Fruit fly (Drosophila melanogaster): ENCODE measurements around the gene cutlet.

DNA sequence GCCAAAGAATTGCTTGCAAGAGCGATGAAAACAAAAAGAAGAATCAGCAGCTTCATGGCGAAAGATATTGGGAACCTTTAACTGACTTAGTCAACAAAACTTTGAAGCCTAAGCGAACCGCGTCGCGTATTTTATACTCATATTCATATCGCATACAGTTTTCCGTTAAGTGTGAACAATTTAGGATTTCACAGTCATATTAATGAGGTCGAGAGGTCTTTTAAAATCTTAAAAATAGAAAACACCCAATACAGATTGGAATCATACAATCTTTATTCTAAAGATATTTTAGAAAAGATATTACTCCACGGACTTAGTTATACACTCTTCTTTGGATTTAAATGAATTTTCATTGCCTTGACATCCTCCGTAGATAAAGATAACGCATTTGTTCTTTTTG lies 17.7 kb downstream of the cutlet start, which contains the start of gene Acp24A4:
- TF ChIP-seq CG31627 (GFP tag; optimal IDR thresholded peaks at IDR 0.05): no peak
- no peak for TF ChIP-seq Gug (GFP tag; IDR thresholded peaks at IDR 0.05)
